Worm (Caenorhabditis elegans) whole organism, L4/young adult: ENCODE measurements around the gene F44F4.3.
A peak's percentile ranks its signal among the peaks of the same experiment; 100 is the strongest.

Experiments
- W03F9.2 ChIP-seq: fragments of 150-350 bp; optimal IDR thresholded peaks from 2 replicates; lab custom pipeline; 2014; ENCODE audit warnings: missing biosample characterization, missing genetic modification characterization
- dao-5 ChIP-seq: sonication (generic microtip); optimal IDR thresholded peaks from 2 replicates; lab custom pipeline; 2016; ENCODE audit warnings: missing genotype, missing genetic modification characterization, moderate library complexity, missing compliant biosample characterization
- him-1 ChIP-seq: sonication (generic microtip); optimal IDR thresholded peaks from 2 replicates; lab custom pipeline; 2016; ENCODE audit warnings: missing genotype, missing genetic modification reagents, missing genetic modification characterization, missing compliant biosample characterization

Gene F44F4.3

ce11 chrII:10873631-10874030 is 12.1 kb downstream of the F44F4.3 start, which contains the start of gene orc-2:
TSS of gene orc-2 (plus strand) at chrII:10873931.
- TF ChIP-seq him-1 (tag; lab: Kevin White, UChicago) (no peak), W03F9.2 (tag; lab: Kevin White, UChicago) (no peak), dao-5 (no peak)

- TF ChIP-seq W03F9.2 (tag; lab: Kevin White, UChicago) (peak; percentile 80), dao-5 (no peak), him-1 (tag; lab: Kevin White, UChicago) (peak; percentile 24)
Measured at ce11 chrII:10872541-10872940, 13.2 kb downstream of the F44F4.3 start, which contains the start of the genes cyn-4 and copz-1. TSS of gene cyn-4 (minus strand) at chrII:10872611. TSS of gene copz-1 (plus strand) at chrII:10872879.

ce11 chrII:10870698-10871097 is 15.0 kb downstream of the F44F4.3 start:
- TF ChIP-seq him-1 (tag; lab: Kevin White, UChicago): no peak

DNA sequence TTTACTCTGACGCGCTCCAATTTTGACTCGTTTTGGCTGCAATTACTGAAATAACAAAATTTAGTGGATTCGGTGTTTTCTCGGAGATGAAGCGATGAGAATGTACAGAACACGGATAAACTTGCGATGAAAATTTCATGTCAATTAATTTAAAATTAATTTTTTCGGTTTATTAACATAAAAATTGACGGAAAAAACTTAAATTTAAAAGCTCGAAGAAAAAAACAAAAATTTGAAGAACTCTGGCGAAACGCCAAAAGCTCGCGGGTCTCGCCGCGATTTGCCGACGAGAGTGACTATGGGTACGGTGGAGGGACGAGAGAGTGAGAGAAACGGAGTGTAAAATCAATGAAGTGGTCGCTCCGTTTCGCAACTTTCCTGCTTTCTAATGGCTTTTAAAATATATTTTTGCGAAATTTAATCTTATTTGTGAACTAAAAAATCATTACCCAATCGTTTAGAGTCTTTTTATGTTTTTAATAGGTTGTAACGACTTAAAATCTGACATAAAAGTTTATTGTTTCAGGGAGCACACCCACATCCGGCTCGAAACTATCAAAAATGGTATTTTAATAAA is 17.0 kb downstream of the F44F4.3 start, which contains the start of the genes gmps-1 and cap-2:
Gene gmps-1 (minus strand): TSS at position 51 of the 577 bp plus-strand sequence.
Gene cap-2 (plus strand): TSS at position 527 of the 577 bp plus-strand sequence.
- TF ChIP-seq dao-5 (no peak), W03F9.2 (tag; lab: Kevin White, UChicago) (peak; percentile 95), him-1 (tag; lab: Kevin White, UChicago) (peak; percentile 95)

ce11 chrII:10867219-10867618 is 18.5 kb downstream of the F44F4.3 start:
- no peak for TF ChIP-seq him-1 (tag; lab: Kevin White, UChicago)
- no peak for TF ChIP-seq dao-5
- TF ChIP-seq W03F9.2 (tag; lab: Kevin White, UChicago): no peak

DNA sequence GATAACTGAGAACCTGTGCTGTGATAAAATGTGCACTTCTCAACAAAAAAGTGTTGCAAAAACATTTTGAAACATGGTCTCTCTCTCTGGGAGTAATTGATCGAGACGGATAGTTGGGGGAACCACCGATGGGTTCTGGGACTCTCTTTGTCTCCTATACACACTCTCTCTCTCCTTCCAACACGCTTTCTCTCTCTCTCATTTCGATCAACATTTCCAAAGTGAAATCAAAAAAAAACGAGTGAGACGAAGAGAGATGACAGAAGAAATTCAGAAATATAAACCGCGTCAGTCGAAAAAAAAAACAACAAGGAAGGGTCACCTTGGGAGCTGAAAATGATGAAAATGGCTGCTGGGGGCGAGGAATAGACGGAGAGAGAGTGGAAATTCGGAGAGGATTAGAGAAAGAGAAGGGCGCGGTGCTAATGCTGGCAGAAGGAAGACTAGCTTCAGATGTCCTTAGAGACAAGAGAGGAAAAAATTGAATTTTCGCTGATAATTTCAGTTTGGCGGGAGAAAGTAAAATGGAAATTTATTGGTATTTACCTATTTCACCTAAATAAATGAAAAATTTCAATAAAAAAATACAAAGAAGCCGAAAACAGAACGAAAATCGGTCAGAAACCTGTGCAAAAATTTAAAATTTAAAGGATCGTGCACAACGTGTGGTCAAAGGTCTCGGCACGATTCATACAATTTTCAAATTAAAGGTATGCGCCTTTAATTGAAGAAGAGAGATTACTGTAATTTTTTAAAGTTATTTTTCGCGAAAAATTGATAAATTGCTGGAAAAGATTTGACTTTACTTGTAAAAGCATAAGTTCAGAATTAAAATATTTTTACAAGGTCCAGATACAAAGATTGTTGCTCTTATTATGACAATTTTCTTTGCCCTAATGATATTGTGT is 22.7 kb downstream of the F44F4.3 start:
- TF ChIP-seq him-1 (tag; lab: Kevin White, UChicago) (no peak), W03F9.2 (tag; lab: Kevin White, UChicago) (no peak), dao-5 (no peak)

DNA sequence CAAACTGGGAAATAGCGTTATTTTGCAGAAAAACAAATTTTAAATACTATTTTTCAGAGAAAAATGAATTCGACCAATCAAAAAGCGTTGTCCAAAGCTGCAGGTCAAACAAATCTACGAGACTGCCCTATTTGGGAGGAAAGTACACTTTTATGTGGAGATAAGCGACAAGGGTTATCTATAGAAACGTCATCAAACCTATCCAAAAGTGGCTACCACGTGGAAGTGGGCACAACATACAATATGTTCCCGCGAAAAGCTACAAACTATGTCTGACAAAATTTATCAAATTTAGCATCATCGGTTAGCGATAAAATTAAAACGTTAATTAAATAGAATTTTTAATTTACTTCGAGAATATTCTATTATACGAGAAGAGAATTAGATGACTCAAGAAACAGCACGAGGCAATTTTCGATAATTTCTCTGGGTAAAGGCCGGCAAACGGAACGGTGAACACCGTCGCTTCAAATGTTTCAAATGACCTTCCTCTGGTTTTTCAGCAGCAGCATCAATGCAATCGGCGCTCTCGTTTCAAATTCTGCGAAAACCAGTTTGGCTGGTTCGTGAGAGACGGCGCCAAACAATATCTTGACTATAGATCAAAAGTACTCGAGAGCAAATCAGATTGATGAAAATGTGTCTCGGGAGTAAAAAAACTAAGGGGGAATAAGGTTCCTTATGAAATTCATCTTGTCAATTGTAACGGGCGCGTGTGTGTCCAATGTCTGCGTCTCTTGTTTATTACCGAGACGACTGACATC is 23.8 kb downstream of the F44F4.3 start:
- no peak for TF ChIP-seq W03F9.2 (tag; lab: Kevin White, UChicago)
- TF ChIP-seq dao-5: no peak
- no peak for TF ChIP-seq him-1 (tag; lab: Kevin White, UChicago)

ce11 chrII:10861305-10861704 is 24.4 kb downstream of the F44F4.3 start:
- TF ChIP-seq W03F9.2 (tag; lab: Kevin White, UChicago): no peak

ce11 chrII:10860840-10861239 is 24.9 kb downstream of the F44F4.3 start, which contains the start of gene M106.3:
TSS of gene M106.3 (minus strand) at chrII:10860909.
- TF ChIP-seq W03F9.2 (tag; lab: Kevin White, UChicago): no peak
- no peak for TF ChIP-seq dao-5
- no peak for TF ChIP-seq him-1 (tag; lab: Kevin White, UChicago)

ce11 chrII:10859359-10859758 is 26.4 kb downstream of the F44F4.3 start:
- TF ChIP-seq him-1 (tag; lab: Kevin White, UChicago) (no peak), W03F9.2 (tag; lab: Kevin White, UChicago) (no peak), dao-5 (no peak)

DNA sequence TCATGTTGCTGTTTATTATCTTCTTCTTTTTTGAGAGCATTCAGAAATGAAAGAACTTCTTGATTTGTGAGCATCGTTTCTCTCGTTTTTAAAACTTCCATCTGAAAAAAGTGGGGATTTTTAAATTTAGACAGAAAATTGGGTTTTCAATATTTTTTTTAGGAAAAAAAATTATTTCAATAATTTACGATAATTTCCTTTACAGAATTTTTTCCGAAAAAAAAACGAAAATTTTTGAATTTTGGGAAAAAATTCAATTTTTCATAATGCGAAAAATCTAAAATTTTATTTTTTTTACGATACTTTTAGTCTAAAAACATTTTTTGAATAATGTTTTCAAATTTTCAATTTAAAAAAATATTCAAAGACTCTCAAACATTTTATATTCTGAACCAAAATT is 28.6 kb downstream of the F44F4.3 start, which contains the start of gene M106.7:
Gene M106.7 (minus strand): TSS at position 101 of the 400 bp plus-strand sequence.
- TF ChIP-seq W03F9.2 (tag; lab: Kevin White, UChicago): no peak
- TF ChIP-seq him-1 (tag; lab: Kevin White, UChicago): no peak
- no peak for TF ChIP-seq dao-5

DNA sequence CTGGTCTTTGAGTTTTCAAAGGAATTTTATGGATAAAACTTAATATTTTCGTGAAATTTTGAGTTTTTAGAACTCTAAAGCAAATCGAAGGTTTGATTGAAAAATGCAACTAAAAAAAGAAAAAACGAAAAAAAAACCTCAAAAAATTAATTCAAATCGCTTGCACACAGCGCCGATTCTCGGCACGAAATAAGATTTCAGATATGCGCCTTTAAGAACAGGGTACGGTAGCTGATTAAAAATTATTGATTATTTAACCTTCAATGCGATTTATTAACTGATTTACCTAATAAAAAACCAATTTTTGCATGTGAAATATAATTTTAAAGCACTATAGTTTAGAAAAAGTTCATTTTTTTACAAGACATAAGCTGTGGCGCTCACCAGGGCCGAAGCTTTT is 32.8 kb downstream of the F44F4.3 start:
- TF ChIP-seq him-1 (tag; lab: Kevin White, UChicago): no peak
- no peak for TF ChIP-seq dao-5
- TF ChIP-seq W03F9.2 (tag; lab: Kevin White, UChicago): no peak

ce11 chrII:10851110-10851509 is 34.6 kb downstream of the F44F4.3 start:
- no peak for TF ChIP-seq him-1 (tag; lab: Kevin White, UChicago)
- no peak for TF ChIP-seq W03F9.2 (tag; lab: Kevin White, UChicago)
- TF ChIP-seq dao-5: no peak
